Fruit fly (Drosophila melanogaster): ENCODE data around the gene CG7573.

The CG7573 gene

dm6 chr3L:11293378-11293777 lies 18.2 kb upstream of the CG7573 start (continued):
- no peak for TF ChIP-seq Kr (GFP tag; optimal IDR thresholded peaks at IDR 0.05)
- TF ChIP-seq Sin3A (optimal IDR thresholded peaks at IDR 0.05), result no peak
- peak; percentile 82 for TF ChIP-seq Adf1 (GFP tag; IDR thresholded peaks at IDR 0.05)
- TF ChIP-seq Lpt (GFP tag; optimal IDR thresholded peaks at IDR 0.05), result no peak
- no peak for TF ChIP-seq CG10147 (GFP tag; optimal IDR thresholded peaks at IDR 0.05)
- 0 out of 2 replicates have a peak, but pooled peaks have one; percentile 7 for TF ChIP-seq Taf1 (GFP tag; IDR thresholded peaks at IDR 0.05)
- TF ChIP-seq Awh (GFP tag; IDR thresholded peaks at IDR 0.05), result 0 out of 2 replicates have a peak, but pooled peaks have one; percentile 19
- TF ChIP-seq CG12155 (GFP tag; optimal IDR thresholded peaks at IDR 0.05), result no peak
- no peak for TF ChIP-seq CG8765 (GFP tag; IDR thresholded peaks at IDR 0.05)
- no peak for TF ChIP-seq h (optimal IDR thresholded peaks at IDR 0.05)
- no peak for TF ChIP-seq Chrac-16 (GFP tag; optimal IDR thresholded peaks at IDR 0.05)
- no peak for TF ChIP-seq chn (GFP tag; optimal IDR thresholded peaks at IDR 0.05)
- TF ChIP-seq disco-r (GFP tag; optimal IDR thresholded peaks at IDR 0.05), result no peak
- TF ChIP-seq sima (GFP tag; optimal IDR thresholded peaks at IDR 0.05), result no peak
- peak; percentile 48 for TF ChIP-seq CG10366 (GFP tag; IDR thresholded peaks at IDR 0.05)
- peak; percentile 43; the same call in 2 of the 3 replicates for TF ChIP-seq Aef1 (GFP tag; IDR thresholded peaks at IDR 0.05)
- peak; percentile 2 for TF ChIP-seq CG18262 (tag; optimal IDR thresholded peaks at IDR 0.05)
- TF ChIP-seq Poxn (GFP tag; IDR thresholded peaks at IDR 0.05), result peak; percentile 23; the same call in 1 of the 2 replicates
- no peak for TF ChIP-seq CG10274 (GFP tag; optimal IDR thresholded peaks at IDR 0.05)
- peak; percentile 35; the same call in 1 of the 2 replicates for TF ChIP-seq GATAe (GFP tag; conservative IDR thresholded peaks at IDR 0.05)
- no peak for TF ChIP-seq CG11560 (tag; IDR thresholded peaks at IDR 0.05)
- no peak for TF ChIP-seq nom (GFP tag; optimal IDR thresholded peaks at IDR 0.05)
- TF ChIP-seq PHDP (tag; optimal IDR thresholded peaks at IDR 0.05), result no peak
- no peak for TF ChIP-seq ERR (GFP tag; optimal IDR thresholded peaks at IDR 0.05)
- TF ChIP-seq Opbp (GFP tag; IDR thresholded peaks at IDR 0.05; ENCODE audit: partially characterized antibody), result no peak
- no peak for TF ChIP-seq hth (optimal IDR thresholded peaks at IDR 0.05)
- no peak for TF ChIP-seq tx (GFP tag; optimal IDR thresholded peaks at IDR 0.05)
- TF ChIP-seq onecut (GFP tag; IDR thresholded peaks at IDR 0.05), result no peak
- TF ChIP-seq CG17612 (GFP tag; IDR thresholded peaks at IDR 0.05), result no peak
- TF ChIP-seq CG15696 (tag; optimal IDR thresholded peaks at IDR 0.05), result no peak
- no peak for TF ChIP-seq CG8089 (GFP tag; optimal IDR thresholded peaks at IDR 0.05)
- TF ChIP-seq Oli (tag; optimal IDR thresholded peaks at IDR 0.05), result no peak
- TF ChIP-seq ranshi (GFP tag; IDR thresholded peaks at IDR 0.05), result no peak
- no peak for TF ChIP-seq Scr (GFP tag; IDR thresholded peaks at IDR 0.05; ENCODE audit: partially characterized antibody)
- no peak for TF ChIP-seq ash1 (GFP tag; optimal IDR thresholded peaks at IDR 0.05)
- no peak for TF ChIP-seq pnt (GFP tag; optimal IDR thresholded peaks at IDR 0.05)
- peak; percentile 57 for TF ChIP-seq CG4730 (GFP tag; IDR thresholded peaks at IDR 0.05)
- TF ChIP-seq tin (GFP tag; optimal IDR thresholded peaks at IDR 0.05), result peak; percentile 23
- TF ChIP-seq ro (GFP tag; IDR thresholded peaks at IDR 0.05), result no peak
- peak; percentile 43; the same call in 1 of the 2 replicates for TF ChIP-seq Atf6 (GFP tag; IDR thresholded peaks at IDR 0.05)
- no peak for TF ChIP-seq CG34376 (GFP tag; optimal IDR thresholded peaks at IDR 0.05)
- TF ChIP-seq CG1603 (tag; optimal IDR thresholded peaks at IDR 0.05), result peak; percentile 24
- peak; percentile 35 for TF ChIP-seq CG7839 (tag; optimal IDR thresholded peaks at IDR 0.05)
- TF ChIP-seq Mad (GFP tag; optimal IDR thresholded peaks at IDR 0.05), result no peak
- no peak for TF ChIP-seq CG9727 (GFP tag; optimal IDR thresholded peaks at IDR 0.05)
- TF ChIP-seq CG1602 (GFP tag; optimal IDR thresholded peaks at IDR 0.05), result no peak
- TF ChIP-seq al (GFP tag; IDR thresholded peaks at IDR 0.05), result 0 out of 2 replicates have a peak, but pooled peaks have one; percentile 31
- TF ChIP-seq BEAF-32 (GFP tag; optimal IDR thresholded peaks at IDR 0.05), result no peak
- peak; percentile 1 for TF ChIP-seq NK7.1 (GFP tag; optimal IDR thresholded peaks at IDR 0.05)
- TF ChIP-seq CG34224 (GFP tag; IDR thresholded peaks at IDR 0.05; ENCODE audit: partially characterized antibody), result peak; percentile 38; the same call in 1 of the 3 replicates
- no peak for TF ChIP-seq CG7271 (tag; optimal IDR thresholded peaks at IDR 0.05)
- peak; percentile 4 for TF ChIP-seq CG5180 (GFP tag; optimal IDR thresholded peaks at IDR 0.05)
- no peak for TF ChIP-seq zf30C (GFP tag; optimal IDR thresholded peaks at IDR 0.05)

All from whole organism, embryonic.